Worm (Caenorhabditis elegans) whole organism, midembryonic: ENCODE data around the gene chca-1.

ENCODE experiments used
- T22C8.4 ChIP-seq: fragments of 200-800 bp; sonication (Bioruptor generic); IDR thresholded peaks from 2 replicates; pipeline ENCODE4 v1.3.6; 2022; ENCODE audit warnings: missing genetic modification characterization, missing compliant biosample characterization
- ref-1 ChIP-seq: fragments of 200-800 bp; sonication (Bioruptor generic); conservative IDR thresholded peaks from 2 replicates; pipeline ENCODE4 v1.3.6; 2022; ENCODE audit warnings: missing genetic modification reagents, missing genetic modification characterization, missing compliant biosample characterization
- ztf-23 ChIP-seq: fragments of 200-800 bp; sonication (Bioruptor generic); IDR thresholded peaks from 2 replicates; pipeline ENCODE4 v1.3.6; 2022; ENCODE audit warnings: missing genetic modification reagents, missing genetic modification characterization, missing compliant biosample characterization

DNA sequence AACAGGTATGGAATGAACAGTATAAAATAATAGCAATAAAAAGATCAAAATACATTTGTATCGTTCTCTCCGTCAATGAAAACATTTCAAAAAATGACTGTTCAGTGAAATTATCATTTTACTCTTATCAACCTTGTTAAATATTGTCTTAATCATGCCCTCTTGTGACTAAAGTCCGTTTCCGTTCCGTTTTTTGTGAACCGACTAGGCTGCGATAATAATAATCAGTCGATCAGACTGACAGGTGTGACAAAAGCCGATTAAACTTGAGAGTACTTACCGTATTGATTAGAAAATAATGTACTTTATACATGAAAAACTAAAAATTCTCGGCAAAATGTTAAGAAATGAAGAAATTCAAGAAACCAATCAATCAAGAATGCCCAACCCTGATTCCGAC lies 31.3 kb downstream of the chca-1 start, which contains the start of gene ins-7:
- TF ChIP-seq ztf-23 (GFP tag; lab: Robert Waterston, UW) (no peak), ref-1 (GFP tag; lab: Robert Waterston, UW) (no peak), T22C8.4 (GFP tag; lab: Robert Waterston, UW) (no peak)
